Worm (Caenorhabditis elegans) whole organism, L2 larva: ENCODE results near the gene ccch-2.

Source experiments
- aly-2 ChIP-seq: fragments of 150-350 bp; optimal IDR thresholded peaks from 2 replicates; lab custom pipeline; 2014; ENCODE audit warnings: missing biosample characterization, missing genetic modification characterization
- blmp-1 ChIP-seq: sonication (generic microtip); optimal IDR thresholded peaks from 2 replicates; lab custom pipeline; 2017; ENCODE audit warnings: missing genetic modification characterization, mild to moderate bottlenecking, missing compliant biosample characterization, antibody characterized with exemption, moderate library complexity; ENCODE audit not compliant: insufficient read depth
- ceh-82 ChIP-seq: fragments of 150-350 bp; optimal IDR thresholded peaks from 2 replicates; lab custom pipeline; 2014; ENCODE audit warnings: missing biosample characterization, missing genetic modification characterization
- lin-39 ChIP-seq: fragments of 150-350 bp; optimal IDR thresholded peaks from 2 replicates; lab custom pipeline; 2014; ENCODE audit warnings: missing biosample characterization, missing genetic modification reagents, missing genetic modification characterization
- nhr-10 ChIP-seq: sonication (generic microtip); optimal IDR thresholded peaks from 2 replicates; lab custom pipeline; 2017; ENCODE audit warnings: missing biosample characterization, missing genetic modification characterization
- sma-9 ChIP-seq, 2 experiments: fragments of 150-350 bp in 1 of 2; sonication (generic microtip) in 1 of 2; optimal IDR thresholded peaks; 2 replicates each; lab custom pipeline; 2014 to 2016; ENCODE audit warnings: missing genetic modification characterization in 2 of 2, mild to moderate bottlenecking in 1 of 2, missing biosample characterization in 1 of 2, missing compliant biosample characterization in 1 of 2, missing genetic modification reagents in 1 of 2, moderate library complexity in 1 of 2
- snpc-4 ChIP-seq: fragments of 150-350 bp; optimal IDR thresholded peaks from 2 replicates; lab custom pipeline; 2014; ENCODE audit warnings: missing biosample characterization, missing genetic modification characterization
- zag-1 ChIP-seq: fragments of 150-350 bp; optimal IDR thresholded peaks from 2 replicates; lab custom pipeline; 2014; ENCODE audit warnings: missing biosample characterization, missing genetic modification characterization
- ztf-11 ChIP-seq: sonication (generic microtip); optimal IDR thresholded peaks from 2 replicates; lab custom pipeline; 2017; ENCODE audit warnings: missing biosample characterization, missing genetic modification characterization

DNA sequence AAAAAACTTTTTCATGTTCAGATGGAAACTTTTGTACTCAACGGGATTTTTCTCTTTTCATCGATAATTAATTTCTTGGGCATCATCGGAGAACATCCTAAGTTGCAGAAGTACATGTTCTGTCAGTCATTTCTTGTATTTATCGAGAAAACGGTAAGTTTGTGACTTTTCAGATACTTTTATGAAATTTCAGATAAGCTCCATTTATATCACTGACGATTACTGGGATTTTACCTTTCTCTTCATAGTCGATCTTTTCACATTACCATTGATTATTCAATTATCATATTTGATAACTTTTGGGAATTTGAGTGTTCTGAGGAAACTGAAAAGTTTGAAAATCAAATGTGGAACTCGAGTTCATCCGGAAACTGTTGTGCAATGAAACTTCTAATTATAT, 46.6 kb downstream of the ccch-2 start, which contains the start of gene srz-105:
- TF ChIP-seq sma-9 (GFP tag; optimal IDR thresholded peaks at IDR 0.05; lab: Kevin White, UChicago) = no peak
- no peak for TF ChIP-seq sma-9 (tag; optimal IDR thresholded peaks at IDR 0.05; lab: Kevin White, UChicago)
- TF ChIP-seq ceh-82 (tag; lab: Kevin White, UChicago) = no peak
- no peak for TF ChIP-seq lin-39 (tag; lab: Kevin White, UChicago)
- TF ChIP-seq ztf-11 (tag; lab: Kevin White, UChicago) = no peak
- TF ChIP-seq blmp-1 (tag; lab: Kevin White, UChicago) = no peak
- no peak for TF ChIP-seq snpc-4 (tag; lab: Kevin White, UChicago)
- TF ChIP-seq nhr-10 = no peak
- TF ChIP-seq zag-1 (tag; lab: Kevin White, UChicago) = no peak
- no peak for TF ChIP-seq aly-2 (tag; lab: Kevin White, UChicago)
